Fruit fly (Drosophila melanogaster) whole organism, adult: ENCODE measurements around the gene wkd.

ENCODE experiments used
- CG11617 ChIP-seq: fragments of 200-800 bp; sonication (Bioruptor generic); optimal IDR thresholded peaks from 2 replicates; lab custom pipeline; 2017; ENCODE audit warnings: mild to moderate bottlenecking, missing biosample characterization, missing genetic modification reagents, missing genetic modification characterization
- CG12768 ChIP-seq: fragments of 200-800 bp; sonication (Bioruptor generic); optimal IDR thresholded peaks from 2 replicates; lab custom pipeline; 2017; ENCODE audit warnings: missing biosample characterization, missing genetic modification characterization, mild to moderate bottlenecking, moderate library complexity, missing genetic modification reagents
- CG14711 ChIP-seq: fragments of 200-800 bp; sonication (Bioruptor generic); optimal IDR thresholded peaks from 2 replicates; lab custom pipeline; 2018; ENCODE audit warnings: missing biosample characterization, mild to moderate bottlenecking, missing genetic modification characterization, moderate library complexity
- CG1620 ChIP-seq: fragments of 200-800 bp; sonication (Bioruptor generic); optimal IDR thresholded peaks from 2 replicates; lab custom pipeline; 2016; ENCODE audit warnings: missing biosample characterization, missing genetic modification characterization
- CG33017 ChIP-seq: fragments of 200-800 bp; sonication (Bioruptor generic); optimal IDR thresholded peaks from 2 replicates; lab custom pipeline; 2018; ENCODE audit warnings: missing biosample characterization, mild to moderate bottlenecking, missing genetic modification characterization, moderate library complexity
- CG5204 ChIP-seq: fragments of 200-800 bp; sonication (Bioruptor generic); optimal IDR thresholded peaks from 2 replicates; lab custom pipeline; 2016; ENCODE audit warnings: missing biosample characterization, missing genetic modification characterization
- CG7045 ChIP-seq: fragments of 200-800 bp; sonication (Bioruptor generic); optimal IDR thresholded peaks from 2 replicates; lab custom pipeline; 2017; ENCODE audit warnings: missing biosample characterization, mild to moderate bottlenecking, missing genetic modification characterization
- CG7101 ChIP-seq: fragments of 200-800 bp; sonication (Bioruptor generic); optimal IDR thresholded peaks from 2 replicates; lab custom pipeline; 2018; ENCODE audit warnings: missing biosample characterization, mild to moderate bottlenecking, missing genetic modification characterization, moderate library complexity
- Clk ChIP-seq: fragments of 200-800 bp; sonication (Bioruptor generic); optimal IDR thresholded peaks from 2 replicates; lab custom pipeline; 2017; ENCODE audit warnings: missing biosample characterization, missing genetic modification characterization
- Crg-1 ChIP-seq: fragments of 200-800 bp; sonication (Bioruptor generic); optimal IDR thresholded peaks from 2 replicates; lab custom pipeline; 2016; ENCODE audit warnings: missing biosample characterization, missing genetic modification characterization
- Hr96 ChIP-seq: fragments of 200-800 bp; sonication (Bioruptor generic); optimal IDR thresholded peaks from 2 replicates; lab custom pipeline; 2016; ENCODE audit warnings: missing biosample characterization, missing genetic modification characterization
- Mnt ChIP-seq: fragments of 200-800 bp; sonication (Bioruptor generic); optimal IDR thresholded peaks from 2 replicates; lab custom pipeline; 2016; ENCODE audit warnings: missing biosample characterization, mild to moderate bottlenecking, missing genetic modification characterization
- bab1 ChIP-seq: fragments of 200-800 bp; sonication (Bioruptor generic); optimal IDR thresholded peaks from 3 replicates; lab custom pipeline; 2019; ENCODE audit warnings: missing biosample characterization, mild to moderate bottlenecking, missing genetic modification characterization, moderate library complexity
- cic ChIP-seq: fragments of 200-800 bp; sonication (Bioruptor generic); optimal IDR thresholded peaks from 2 replicates; lab custom pipeline; 2017; ENCODE audit warnings: missing biosample characterization, mild to moderate bottlenecking, missing genetic modification characterization, moderate library complexity
- cnc ChIP-seq, 2 experiments: fragments of >200 bp; optimal IDR thresholded peaks; 2 replicates each; lab custom pipeline; 2017
- kay ChIP-seq: fragments of 200-800 bp; sonication (Bioruptor generic); peaks from one replicate; lab custom pipeline; 2016; ENCODE audit warnings: missing biosample characterization, missing genetic modification characterization, borderline replicate concordance
- ovo ChIP-seq: fragments of 200-800 bp; sonication (Bioruptor generic); optimal IDR thresholded peaks from 2 replicates; lab custom pipeline; 2016; ENCODE audit warnings: missing biosample characterization, missing genetic modification characterization
- pad ChIP-seq: fragments of 200-800 bp; sonication (Bioruptor generic); optimal IDR thresholded peaks from 3 replicates; lab custom pipeline; 2017; ENCODE audit warnings: missing biosample characterization, missing genetic modification characterization, mild to moderate bottlenecking, moderate library complexity, missing genetic modification reagents
- tj ChIP-seq: fragments of 200-800 bp; sonication (Bioruptor generic); optimal IDR thresholded peaks from 3 replicates; lab custom pipeline; 2017; ENCODE audit warnings: missing biosample characterization, mild to moderate bottlenecking, missing genetic modification characterization, moderate library complexity
- toe ChIP-seq: fragments of 200-800 bp; sonication (Bioruptor generic); optimal IDR thresholded peaks from 2 replicates; lab custom pipeline; 2016; ENCODE audit warnings: missing biosample characterization, missing genetic modification characterization

Gene wkd

DNA sequence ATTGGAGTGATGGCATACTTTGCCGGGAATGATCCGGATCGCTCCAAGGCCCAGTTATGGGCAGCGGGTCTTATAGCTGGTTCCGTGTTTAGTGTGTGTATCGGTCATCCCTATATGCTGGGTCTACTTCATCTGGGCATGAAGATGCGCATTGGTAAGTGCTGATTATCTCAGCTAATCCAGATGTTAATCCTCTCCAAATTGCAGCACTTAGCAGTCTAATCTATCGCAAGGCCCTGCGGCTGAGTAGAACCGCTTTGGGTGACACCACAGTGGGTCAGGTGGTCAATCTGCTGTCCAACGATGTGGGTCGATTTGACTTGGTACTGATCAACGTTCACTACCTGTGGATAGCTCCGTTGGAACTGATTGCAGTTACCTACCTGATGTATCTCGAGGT lies 10.0 kb upstream of the wkd start:
- TF ChIP-seq CG11617 (no peak), bab1 (GFP tag; lab: Kevin White, UChicago) (no peak), CG1620 (GFP tag; lab: Kevin White, UChicago) (no peak), Mnt (GFP tag; lab: Kevin White, UChicago) (no peak), cnc (optimal IDR thresholded peaks at IDR 0.05; lab: Kevin White, UChicago) (no peak), CG14711 (tag; lab: Kevin White, UChicago) (no peak), kay (GFP tag; lab: Kevin White, UChicago) (no peak), Clk (no peak), toe (GFP tag; lab: Kevin White, UChicago) (no peak), CG12768 (no peak), CG5204 (GFP tag; lab: Kevin White, UChicago) (no peak), Hr96 (GFP tag; lab: Kevin White, UChicago) (no peak)

DNA sequence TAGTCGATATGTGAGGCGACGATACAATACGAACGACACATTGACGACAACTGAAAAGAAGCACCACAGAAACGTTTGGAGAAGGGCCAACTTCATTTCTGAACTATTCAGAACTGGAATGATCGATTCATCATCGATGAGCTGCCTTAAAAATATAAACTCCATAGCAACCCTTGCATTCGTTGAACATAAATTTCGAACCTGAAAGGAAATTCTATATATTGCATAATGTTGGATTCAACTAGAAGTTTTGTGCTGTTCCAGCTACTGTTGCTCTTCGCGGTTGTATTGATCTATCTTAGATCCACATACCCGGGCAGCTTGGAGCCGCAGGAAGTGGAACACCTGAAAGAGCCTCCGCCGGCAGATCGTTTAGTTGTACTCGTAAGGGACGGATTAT lies 2.7 kb upstream of the wkd start, which contains the start of the genes CG6790 and CG5342:
CG6790 (minus strand) TSS at position 101 of the 400 bp plus-strand sequence.
CG5342 (plus strand) TSS at position 182 of the 400 bp plus-strand sequence.
- TF ChIP-seq Crg-1 (GFP tag; lab: Kevin White, UChicago) (no peak), toe (GFP tag; lab: Kevin White, UChicago) (no peak), Clk (no peak), CG7045 (GFP tag; lab: Kevin White, UChicago) (no peak), CG5204 (GFP tag; lab: Kevin White, UChicago) (no peak), CG1620 (GFP tag; lab: Kevin White, UChicago) (no peak), cnc (optimal IDR thresholded peaks at IDR 0.05; lab: Kevin White, UChicago) (no peak), CG14711 (tag; lab: Kevin White, UChicago) (no peak), pad (GFP tag; lab: Kevin White, UChicago) (no peak), cic (GFP tag; lab: Kevin White, UChicago) (no peak), ovo (no peak), CG33017 (tag; lab: Kevin White, UChicago) (no peak), Mnt (GFP tag; lab: Kevin White, UChicago) (no peak), CG7101 (tag; lab: Kevin White, UChicago) (no peak), tj (GFP tag; lab: Kevin White, UChicago) (no peak), CG12768 (no peak), bab1 (GFP tag; lab: Kevin White, UChicago) (no peak)

DNA sequence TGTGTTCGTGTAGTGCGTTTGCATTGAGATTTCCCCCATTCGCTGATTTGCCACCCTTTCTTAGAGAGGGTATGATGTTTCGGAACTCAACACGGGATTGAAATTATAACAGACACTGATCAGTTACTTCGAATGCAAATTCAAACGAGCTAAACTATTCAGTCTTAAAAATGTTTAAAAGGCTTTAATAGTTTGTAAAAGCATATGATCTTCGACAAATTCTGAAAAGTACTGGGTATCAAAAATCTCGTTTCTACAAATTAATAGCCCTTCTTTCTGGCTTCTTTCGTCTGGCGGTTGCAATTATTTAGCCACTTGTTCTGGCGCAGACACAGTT lies 845 bp downstream of the wkd start:
- TF ChIP-seq CG11617 (peak; percentile 59), Clk (peak; percentile 28), pad (GFP tag; lab: Kevin White, UChicago) (no peak), CG7045 (GFP tag; lab: Kevin White, UChicago) (peak; percentile 70), CG33017 (tag; lab: Kevin White, UChicago) (peak; percentile 74), CG12768 (peak; percentile 73), bab1 (GFP tag; lab: Kevin White, UChicago) (peak; percentile 83), cnc (optimal IDR thresholded peaks at IDR 0.05; lab: Kevin White, UChicago) (no peak), tj (GFP tag; lab: Kevin White, UChicago) (peak; percentile 34), CG1620 (GFP tag; lab: Kevin White, UChicago) (peak; percentile 6), CG7101 (tag; lab: Kevin White, UChicago) (peak; percentile 75), Crg-1 (GFP tag; lab: Kevin White, UChicago) (peak; percentile 23), ovo (no peak), Mnt (GFP tag; lab: Kevin White, UChicago) (peak; percentile 23), Hr96 (GFP tag; lab: Kevin White, UChicago) (peak; percentile 36), CG14711 (tag; lab: Kevin White, UChicago) (peak; percentile 76), kay (GFP tag; lab: Kevin White, UChicago) (no peak)

DNA sequence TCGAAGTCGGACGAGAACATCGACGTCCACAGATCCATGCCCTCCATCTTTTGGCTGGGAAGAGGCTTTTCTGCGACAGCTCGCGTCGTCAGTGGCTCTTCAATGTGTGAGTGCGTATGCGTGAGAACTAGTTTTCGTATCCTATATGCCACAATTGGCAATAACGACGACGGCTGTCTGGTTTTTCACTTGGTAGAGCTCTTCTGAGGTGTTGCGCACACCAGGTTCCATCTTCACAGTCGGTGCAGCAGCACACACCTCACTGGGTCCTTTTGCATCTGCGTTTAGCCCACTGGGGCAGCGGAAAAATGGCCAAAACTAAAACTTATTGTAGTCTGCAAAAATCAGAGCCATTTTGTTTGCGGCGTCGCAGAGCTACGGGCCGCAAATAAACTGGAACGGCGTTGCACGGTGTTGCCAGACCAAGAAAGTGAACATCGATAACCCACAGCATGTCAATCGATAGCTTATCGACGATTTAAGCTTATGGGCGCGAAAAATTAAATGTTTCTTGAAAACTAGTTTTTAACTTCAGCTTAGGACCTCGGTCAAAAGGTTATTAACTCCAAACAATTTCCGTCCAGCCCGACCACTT lies 8.5 kb downstream of the wkd start, which contains the start of gene CG6791:
CG6791 (minus strand) TSS at position 383 of the 595 bp plus-strand sequence.
- peak; percentile 37 for TF ChIP-seq bab1 (GFP tag; lab: Kevin White, UChicago)
- TF ChIP-seq cic (GFP tag; lab: Kevin White, UChicago): peak; percentile 14
- no peak for TF ChIP-seq kay (GFP tag; lab: Kevin White, UChicago)

DNA sequence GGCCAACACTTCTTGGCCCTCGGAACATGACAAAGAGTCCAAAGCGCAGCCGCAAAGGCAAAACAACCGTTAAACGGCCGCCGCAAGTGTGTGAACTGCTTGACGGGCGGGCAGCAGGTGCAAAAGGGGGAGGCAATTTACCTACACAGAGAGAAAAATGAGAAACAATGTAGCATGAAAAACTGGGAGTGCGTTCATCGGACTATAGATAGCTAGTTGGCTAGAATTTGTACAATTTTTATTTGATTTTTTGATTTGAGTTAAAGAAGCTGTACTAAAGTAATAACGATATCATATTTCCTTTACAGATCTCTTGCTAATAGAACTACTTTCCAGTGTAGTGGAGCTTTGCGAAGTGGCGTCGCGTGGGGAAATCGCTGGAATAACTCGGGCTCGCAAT lies 14.1 kb downstream of the wkd start:
- TF ChIP-seq pad (GFP tag; lab: Kevin White, UChicago): no peak
- no peak for TF ChIP-seq CG33017 (tag; lab: Kevin White, UChicago)
- no peak for TF ChIP-seq Mnt (GFP tag; lab: Kevin White, UChicago)
- no peak for TF ChIP-seq Clk
- no peak for TF ChIP-seq CG7101 (tag; lab: Kevin White, UChicago)
- TF ChIP-seq ovo: no peak
- TF ChIP-seq CG14711 (tag; lab: Kevin White, UChicago): no peak
- TF ChIP-seq Crg-1 (GFP tag; lab: Kevin White, UChicago): no peak
- no peak for TF ChIP-seq Hr96 (GFP tag; lab: Kevin White, UChicago)
- no peak for TF ChIP-seq CG11617
- no peak for TF ChIP-seq cic (GFP tag; lab: Kevin White, UChicago)
- no peak for TF ChIP-seq cnc (optimal IDR thresholded peaks at IDR 0.05; lab: Kevin White, UChicago)
- no peak for TF ChIP-seq bab1 (GFP tag; lab: Kevin White, UChicago)
- TF ChIP-seq CG5204 (GFP tag; lab: Kevin White, UChicago): no peak
- no peak for TF ChIP-seq toe (GFP tag; lab: Kevin White, UChicago)
- no peak for TF ChIP-seq tj (GFP tag; lab: Kevin White, UChicago)

DNA sequence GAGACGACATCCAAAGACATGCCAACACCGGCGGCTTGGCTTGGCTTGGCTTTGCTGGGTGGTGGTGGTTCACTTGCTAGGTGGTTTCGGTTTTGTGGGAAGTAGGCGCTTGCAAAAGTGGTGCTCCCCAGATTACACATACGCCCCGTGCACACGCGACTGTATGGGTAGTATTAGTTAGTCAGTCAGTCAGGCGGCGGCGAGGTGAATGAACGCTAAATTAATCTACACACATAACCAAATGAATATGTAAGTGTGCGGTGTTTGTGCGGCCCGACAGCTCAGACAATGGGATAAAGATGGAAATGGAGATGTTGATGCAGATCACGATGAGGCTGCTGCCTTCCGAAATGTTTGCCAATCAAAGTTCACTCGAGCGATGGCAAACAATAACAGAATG lies 21.8 kb downstream of the wkd start:
- TF ChIP-seq ovo: no peak
- no peak for TF ChIP-seq CG11617
- TF ChIP-seq CG12768: no peak
- TF ChIP-seq pad (GFP tag; lab: Kevin White, UChicago): no peak
- TF ChIP-seq CG7045 (GFP tag; lab: Kevin White, UChicago): no peak
- TF ChIP-seq CG33017 (tag; lab: Kevin White, UChicago): no peak
- no peak for TF ChIP-seq Hr96 (GFP tag; lab: Kevin White, UChicago)
- TF ChIP-seq Mnt (GFP tag; lab: Kevin White, UChicago): no peak
- TF ChIP-seq CG5204 (GFP tag; lab: Kevin White, UChicago): no peak
- TF ChIP-seq CG7101 (tag; lab: Kevin White, UChicago): no peak
- no peak for TF ChIP-seq cic (GFP tag; lab: Kevin White, UChicago)
